Fruit fly (Drosophila melanogaster) whole organism, embryonic: ENCODE measurements around the gene mldr.

ENCODE experiments used
- BEAF-32 ChIP-seq: fragments of 200-800 bp; sonication (Bioruptor generic); optimal IDR thresholded peaks from 3 replicates; lab custom pipeline; 2017; ENCODE audit warnings: missing biosample characterization, missing genetic modification characterization, mild to moderate bottlenecking, moderate library complexity, missing genetic modification reagents
- C15 ChIP-seq: fragments of 200-800 bp; sonication (Bioruptor generic); IDR thresholded peaks from 3 replicates; pipeline ENCODE4 v1.3.6; 2022; ENCODE audit warnings: missing biosample characterization, missing genetic modification characterization
- CG10462 ChIP-seq: fragments of 200-800 bp; sonication (Bioruptor generic); optimal IDR thresholded peaks from 2 replicates; lab custom pipeline; 2016; ENCODE audit warnings: missing biosample characterization, missing genetic modification characterization
- CG12942 ChIP-seq: fragments of 200-800 bp; sonication (Bioruptor generic); optimal IDR thresholded peaks from 3 replicates; lab custom pipeline; 2016; ENCODE audit warnings: missing biosample characterization, missing genetic modification characterization
- CG13123 ChIP-seq: fragments of 200-800 bp; sonication (Bioruptor generic); optimal IDR thresholded peaks from 2 replicates; lab custom pipeline; 2016; ENCODE audit warnings: missing biosample characterization, missing genetic modification characterization
- CG13624 ChIP-seq: fragments of 200-800 bp; sonication (Bioruptor generic); optimal IDR thresholded peaks from 2 replicates; lab custom pipeline; 2016; ENCODE audit warnings: missing biosample characterization, missing genetic modification characterization
- CG13775 ChIP-seq: fragments of 200-800 bp; sonication (Bioruptor generic); optimal IDR thresholded peaks from 3 replicates; lab custom pipeline; 2017; ENCODE audit warnings: missing biosample characterization, mild to moderate bottlenecking, missing genetic modification characterization
- CG14667 ChIP-seq: fragments of 200-800 bp; sonication (Bioruptor generic); IDR thresholded peaks from 2 replicates; pipeline ENCODE4 v1.3.6; 2022; ENCODE audit warnings: missing biosample characterization, missing genetic modification characterization
- CG14860 ChIP-seq: fragments of 200-800 bp; sonication (Bioruptor generic); IDR thresholded peaks from 3 replicates; pipeline ENCODE4 v1.3.6; 2022; ENCODE audit warnings: missing biosample characterization, missing genetic modification characterization; ENCODE audit not compliant: partially characterized antibody
- CG1647 ChIP-seq: fragments of 200-800 bp; sonication (Bioruptor generic); optimal IDR thresholded peaks from 3 replicates; lab custom pipeline; 2016; ENCODE audit warnings: missing biosample characterization, missing genetic modification characterization
- CG17361 ChIP-seq: fragments of 200-800 bp; sonication (Bioruptor generic); IDR thresholded peaks from 3 replicates; pipeline ENCODE4 v1.3.6; 2022; ENCODE audit warnings: missing biosample characterization, missing genetic modification characterization
- CG18599 ChIP-seq: fragments of 200-800 bp; sonication (Bioruptor generic); optimal IDR thresholded peaks from 3 replicates; lab custom pipeline; 2017; ENCODE audit warnings: missing biosample characterization, missing genetic modification characterization, mild to moderate bottlenecking, moderate library complexity, missing genetic modification reagents
- CG18764 ChIP-seq: fragments of 200-800 bp; sonication (Bioruptor generic); optimal IDR thresholded peaks from 3 replicates; lab custom pipeline; 2016; ENCODE audit warnings: missing biosample characterization, missing genetic modification characterization
- CG3163 ChIP-seq: fragments of 200-800 bp; sonication (Bioruptor generic); optimal IDR thresholded peaks from 3 replicates; lab custom pipeline; 2016; ENCODE audit warnings: missing biosample characterization, missing genetic modification characterization
- CG33213 ChIP-seq: fragments of 200-800 bp; sonication (Bioruptor generic); optimal IDR thresholded peaks from 3 replicates; lab custom pipeline; 2016; ENCODE audit warnings: missing biosample characterization, missing genetic modification characterization
- CG3407 ChIP-seq: fragments of 200-800 bp; sonication (Bioruptor generic); optimal IDR thresholded peaks from 2 replicates; lab custom pipeline; 2018; ENCODE audit warnings: missing biosample characterization, mild to moderate bottlenecking, missing genetic modification characterization
- CG5180 ChIP-seq: fragments of 200-800 bp; sonication (Bioruptor generic); optimal IDR thresholded peaks from 3 replicates; lab custom pipeline; 2017; ENCODE audit warnings: missing biosample characterization, missing genetic modification characterization, mild to moderate bottlenecking, moderate library complexity, missing genetic modification reagents
- CG7372 ChIP-seq: fragments of 200-800 bp; sonication (Bioruptor generic); IDR thresholded peaks from 2 replicates; pipeline ENCODE4 v1.3.6; 2022; ENCODE audit warnings: missing biosample characterization, missing genetic modification characterization
- CG8944 ChIP-seq: fragments of 200-800 bp; sonication (Bioruptor generic); optimal IDR thresholded peaks from 3 replicates; lab custom pipeline; 2016; ENCODE audit warnings: missing biosample characterization, missing genetic modification characterization
- CG9215 ChIP-seq: fragments of 200-800 bp; sonication (Bioruptor generic); IDR thresholded peaks from 2 replicates; pipeline ENCODE4 v1.3.6; 2022; ENCODE audit warnings: missing biosample characterization, missing genetic modification characterization
- Chrac-16 ChIP-seq: fragments of 200-800 bp; sonication (Bioruptor generic); optimal IDR thresholded peaks from 3 replicates; lab custom pipeline; 2016; ENCODE audit warnings: missing biosample characterization, missing genetic modification characterization
- CoRest ChIP-seq: fragments of 200-800 bp; sonication (Bioruptor generic); optimal IDR thresholded peaks from 3 replicates; lab custom pipeline; 2018; ENCODE audit warnings: missing biosample characterization, mild to moderate bottlenecking, missing genetic modification characterization, moderate library complexity
- Deaf1 ChIP-seq: fragments of 200-800 bp; optimal IDR thresholded peaks from 3 replicates; lab custom pipeline; 2019; ENCODE audit warnings: missing biosample characterization, mild to moderate bottlenecking, missing genetic modification characterization, moderate library complexity
- Dll ChIP-seq: fragments of 200-800 bp; sonication (Bioruptor generic); IDR thresholded peaks from 4 replicates; pipeline ENCODE4 v1.3.6; 2022; ENCODE audit warnings: missing biosample characterization, missing genetic modification characterization; ENCODE audit not compliant: partially characterized antibody
- Doc3 ChIP-seq: fragments of 200-800 bp; sonication (Bioruptor generic); IDR thresholded peaks from 3 replicates; pipeline ENCODE4 v1.3.6; 2022; ENCODE audit warnings: missing biosample characterization, missing genetic modification characterization; ENCODE audit not compliant: partially characterized antibody
- Fer1 ChIP-seq: fragments of 200-800 bp; sonication (Bioruptor generic); optimal IDR thresholded peaks from 2 replicates; lab custom pipeline; 2017; ENCODE audit warnings: missing biosample characterization, mild to moderate bottlenecking, missing genetic modification characterization
- Fer3 ChIP-seq: fragments of 200-800 bp; sonication (Bioruptor generic); optimal IDR thresholded peaks from 2 replicates; lab custom pipeline; 2018; ENCODE audit warnings: missing biosample characterization, mild to moderate bottlenecking, missing genetic modification characterization, moderate library complexity
- HLH4C ChIP-seq: fragments of 200-800 bp; sonication (Bioruptor generic); IDR thresholded peaks from 3 replicates; pipeline ENCODE4 v1.3.6; 2022; ENCODE audit warnings: missing biosample characterization, missing genetic modification characterization; ENCODE audit not compliant: partially characterized antibody
- Hr78 ChIP-seq, 2 experiments: fragments of 200-800 bp in 1 of 2; fragments of >200 bp in 1 of 2; sonication (Bioruptor generic) in 1 of 2; optimal IDR thresholded peaks; 2 replicates each; lab custom pipeline; 2017 to 2019; ENCODE audit warnings: missing biosample characterization in 2 of 2, missing genetic modification characterization in 2 of 2, mild to moderate bottlenecking in 1 of 2, moderate library complexity in 1 of 2
- MESR4 ChIP-seq: fragments of 200-800 bp; sonication (Bioruptor generic); optimal IDR thresholded peaks from 2 replicates; lab custom pipeline; 2018; ENCODE audit warnings: missing biosample characterization, mild to moderate bottlenecking, missing genetic modification characterization, moderate library complexity
- NFAT ChIP-seq: fragments of 200-800 bp; sonication (Bioruptor generic); IDR thresholded peaks from 2 replicates; pipeline ENCODE4 v1.3.6; 2022; ENCODE audit warnings: missing biosample characterization, missing genetic modification characterization
- Nf-YA ChIP-seq: fragments of 200-800 bp; sonication (Bioruptor generic); IDR thresholded peaks from 2 replicates; pipeline ENCODE4 v1.3.6; 2022; ENCODE audit warnings: missing biosample characterization, missing genetic modification characterization
- Sox100B ChIP-seq: fragments of 200-800 bp; sonication (Bioruptor generic); optimal IDR thresholded peaks from 3 replicates; lab custom pipeline; 2018; ENCODE audit warnings: missing biosample characterization, mild to moderate bottlenecking, missing genetic modification characterization
- Sox102F ChIP-seq: fragments of 200-800 bp; sonication (Bioruptor generic); optimal IDR thresholded peaks from 2 replicates; lab custom pipeline; 2018; ENCODE audit warnings: missing biosample characterization, mild to moderate bottlenecking, missing genetic modification characterization, moderate library complexity
- TFAM ChIP-seq: fragments of 200-800 bp; sonication (Bioruptor generic); optimal IDR thresholded peaks from 2 replicates; lab custom pipeline; 2017; ENCODE audit warnings: missing biosample characterization, missing genetic modification characterization, inconsistent platforms
- bcd ChIP-seq: fragments of 200-800 bp; sonication (Bioruptor generic); optimal IDR thresholded peaks from 2 replicates; lab custom pipeline; 2017; ENCODE audit warnings: missing biosample characterization, mild to moderate bottlenecking, missing genetic modification characterization
- chm ChIP-seq: fragments of 200-800 bp; sonication (Bioruptor generic); IDR thresholded peaks from 2 replicates; pipeline ENCODE4 v1.3.6; 2022; ENCODE audit warnings: missing biosample characterization, missing genetic modification characterization
- fd3F ChIP-seq: fragments of 200-800 bp; sonication (Bioruptor generic); optimal IDR thresholded peaks from 2 replicates; lab custom pipeline; 2018; ENCODE audit warnings: missing biosample characterization, mild to moderate bottlenecking, missing genetic modification characterization, moderate library complexity
- ham ChIP-seq: fragments of 200-800 bp; sonication (Bioruptor generic); IDR thresholded peaks from 2 replicates; pipeline ENCODE4 v1.3.6; 2022; ENCODE audit warnings: missing biosample characterization, missing genetic modification characterization
- hb ChIP-seq: fragments of 200-800 bp; sonication (Bioruptor generic); IDR thresholded peaks from 3 replicates; pipeline ENCODE4 v1.3.6; 2022; ENCODE audit warnings: missing biosample characterization, missing genetic modification characterization; ENCODE audit not compliant: partially characterized antibody
- ken ChIP-seq: fragments of 200-800 bp; sonication (Bioruptor generic); IDR thresholded peaks from 3 replicates; pipeline ENCODE4 v1.3.6; 2022; ENCODE audit warnings: missing biosample characterization, missing genetic modification characterization
- lab ChIP-seq: fragments of 200-800 bp; sonication (Bioruptor generic); optimal IDR thresholded peaks from 3 replicates; lab custom pipeline; 2017; ENCODE audit warnings: missing biosample characterization, missing genetic modification characterization, mild to moderate bottlenecking, moderate library complexity, missing genetic modification reagents
- lov ChIP-seq, 2 experiments: fragments of 200-800 bp in 1 of 2; fragments of >200 bp in 1 of 2; sonication (Bioruptor generic) in 1 of 2; IDR thresholded peaks in 1 of 2; optimal IDR thresholded peaks in 1 of 2; 2 replicates in 1 of 2; 3 replicates in 1 of 2; pipeline versions ENCODE4 v1.3.6 to Lab custom; 2017 to 2022; ENCODE audit warnings: missing biosample characterization in 1 of 2, missing genetic modification characterization in 1 of 2
- nom ChIP-seq: fragments of 200-800 bp; sonication (Bioruptor generic); optimal IDR thresholded peaks from 2 replicates; lab custom pipeline; 2017; ENCODE audit warnings: missing biosample characterization, missing genetic modification characterization, mild to moderate bottlenecking, moderate library complexity, missing genetic modification reagents
- otp ChIP-seq: fragments of 200-800 bp; sonication (Bioruptor generic); IDR thresholded peaks from 3 replicates; pipeline ENCODE4, ENCODE4 v1.3.6; 2022; ENCODE audit warnings: missing biosample characterization, missing genetic modification characterization
- run ChIP-seq: fragments of 200-800 bp; sonication (Bioruptor generic); optimal IDR thresholded peaks from 3 replicates; lab custom pipeline; 2018; ENCODE audit warnings: missing biosample characterization, mild to moderate bottlenecking, missing genetic modification characterization
- slou ChIP-seq: fragments of 200-800 bp; sonication (Bioruptor generic); optimal IDR thresholded peaks from 3 replicates; lab custom pipeline; 2016; ENCODE audit warnings: missing biosample characterization, missing genetic modification characterization
- tll ChIP-seq, 2 experiments: fragments of 200-800 bp in 1 of 2; fragments of >200 bp in 1 of 2; sonication (Bioruptor generic) in 1 of 2; optimal IDR thresholded peaks; 2 replicates each; lab custom pipeline; 2017 to 2019; ENCODE audit warnings: missing biosample characterization in 2 of 2, missing genetic modification characterization in 2 of 2, mild to moderate bottlenecking in 1 of 2, moderate library complexity in 1 of 2
- yki ChIP-seq: fragments of >200 bp; optimal IDR thresholded peaks from 3 replicates; lab custom pipeline; 2018

The mldr gene

DNA sequence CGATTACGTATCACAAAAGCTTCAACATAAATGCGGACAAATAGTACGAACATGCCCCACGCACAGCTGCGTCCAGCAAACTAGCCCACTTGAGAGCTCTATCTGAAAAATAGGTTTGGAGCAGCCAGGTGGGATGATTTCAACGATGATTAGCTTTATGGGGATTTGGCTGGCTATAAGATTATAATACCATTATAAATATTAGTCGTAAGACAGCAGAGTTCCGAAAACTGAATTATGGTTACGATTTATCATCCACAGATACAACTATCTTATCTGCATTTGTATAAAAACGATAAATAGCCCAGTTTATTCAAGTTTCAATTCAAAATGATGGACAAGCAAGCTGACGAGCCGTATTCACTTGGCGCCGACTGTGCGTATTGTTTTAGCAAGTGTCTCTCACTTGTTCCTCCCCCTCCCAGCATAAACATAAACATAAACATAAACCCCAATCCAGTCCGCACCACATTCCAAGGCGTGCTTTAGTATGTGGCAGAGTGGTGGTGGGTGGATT lies 27.4 kb upstream of the mldr start (continued):
- TF ChIP-seq CG1647 (GFP tag; lab: Kevin White, UChicago) (peak; percentile 59), lab (GFP tag; lab: Kevin White, UChicago) (peak; percentile 90), hb (no peak), CG17361 (GFP tag; lab: Robert Waterston, UW) (peak; percentile 90), nom (GFP tag; lab: Kevin White, UChicago) (no peak), MESR4 (GFP tag; lab: Kevin White, UChicago) (no peak), Hr78 (GFP tag; optimal IDR thresholded peaks at IDR 0.05; lab: Kevin White, UChicago) (peak in 1 of 2 experiments; percentile 64), CG7372 (GFP tag; lab: Robert Waterston, UW) (peak; percentile 54; the same call in 1 of the 2 replicates), Fer3 (tag; lab: Kevin White, UChicago) (peak; percentile 77), ham (GFP tag; lab: Robert Waterston, UW) (no peak), run (tag; lab: Kevin White, UChicago) (peak; percentile 71), CG13123 (GFP tag; lab: Kevin White, UChicago) (no peak), slou (GFP tag; lab: Kevin White, UChicago) (no peak), ken (GFP tag; lab: Robert Waterston, UW) (no peak), CG14667 (peak; percentile 34; the same call in 1 of the 2 replicates), Doc3 (GFP tag; lab: Robert Waterston, UW) (no peak), otp (GFP tag; lab: Robert Waterston, UW) (no peak), NFAT (no peak), Dll (GFP tag; lab: Robert Waterston, UW) (no peak), Sox102F (GFP tag; lab: Kevin White, UChicago) (peak; percentile 76), CG3407 (peak; percentile 15), CG10462 (peak; percentile 36), CoRest (tag; lab: Kevin White, UChicago) (peak; percentile 83), CG12942 (GFP tag; lab: Kevin White, UChicago) (peak; percentile 35), Fer1 (peak; percentile 92), CG13775 (GFP tag; lab: Kevin White, UChicago) (peak; percentile 70), CG14860 (no peak), lov (optimal IDR thresholded peaks at IDR 0.05; lab: Kevin White, UChicago) (no peak), lov (GFP tag; IDR thresholded peaks at IDR 0.05; lab: Robert Waterston, UW) (no peak), chm (no peak), BEAF-32 (GFP tag; lab: Kevin White, UChicago) (no peak), CG3163 (GFP tag; lab: Kevin White, UChicago) (no peak), CG18599 (GFP tag; lab: Kevin White, UChicago) (peak; percentile 93), CG9215 (GFP tag; lab: Robert Waterston, UW) (peak; percentile 68), CG8944 (no peak), C15 (GFP tag; lab: Robert Waterston, UW) (no peak), CG5180 (peak; percentile 76), CG33213 (GFP tag; lab: Kevin White, UChicago) (peak; percentile 16), Deaf1 (tag; lab: Kevin White, UChicago) (peak; percentile 63), Nf-YA (GFP tag; lab: Robert Waterston, UW) (peak; percentile 48; the same call in 1 of the 2 replicates), Sox100B (GFP tag; lab: Kevin White, UChicago) (peak; percentile 87), yki (lab: Kevin White, UChicago) (no peak), CG18764 (GFP tag; lab: Kevin White, UChicago) (peak; percentile 7), Chrac-16 (GFP tag; lab: Kevin White, UChicago) (peak; percentile 39), bcd (GFP tag; lab: Kevin White, UChicago) (peak; percentile 84), CG13624 (peak; percentile 49), HLH4C (no peak), TFAM (GFP tag; lab: Kevin White, UChicago) (no peak), tll (GFP tag; optimal IDR thresholded peaks at IDR 0.05; lab: Kevin White, UChicago) (no peak), fd3F (GFP tag; lab: Kevin White, UChicago) (peak; percentile 59)
